Worm (Caenorhabditis elegans) whole organism, L4/young adult: Measurements from ENCODE around the gene sedl-1.

Experiments used
- W03F9.2 ChIP-seq: fragments of 150-350 bp; optimal IDR thresholded peaks from 2 replicates; lab custom pipeline; 2014; ENCODE audit warnings: missing biosample characterization, missing genetic modification characterization
- dao-5 ChIP-seq: sonication (generic microtip); optimal IDR thresholded peaks from 2 replicates; lab custom pipeline; 2016; ENCODE audit warnings: missing genotype, missing genetic modification characterization, moderate library complexity, missing compliant biosample characterization
- him-1 ChIP-seq: sonication (generic microtip); optimal IDR thresholded peaks from 2 replicates; lab custom pipeline; 2016; ENCODE audit warnings: missing genotype, missing genetic modification reagents, missing genetic modification characterization, missing compliant biosample characterization

Gene sedl-1

ce11 chrX:1472880-1473279 is 32.8 kb upstream of the sedl-1 start, which contains the start of gene D1005.5:
Gene D1005.5 (minus strand): TSS chrX:1472980.
- TF ChIP-seq W03F9.2 (tag; lab: Kevin White, UChicago) (no peak), dao-5 (tag; lab: Kevin White, UChicago) (no peak), him-1 (tag; lab: Kevin White, UChicago) (no peak)

ce11 chrX:1471232-1471631 is 31.2 kb upstream of the sedl-1 start:
- TF ChIP-seq him-1 (tag; lab: Kevin White, UChicago) (no peak), dao-5 (tag; lab: Kevin White, UChicago) (no peak), W03F9.2 (tag; lab: Kevin White, UChicago) (no peak)

DNA sequence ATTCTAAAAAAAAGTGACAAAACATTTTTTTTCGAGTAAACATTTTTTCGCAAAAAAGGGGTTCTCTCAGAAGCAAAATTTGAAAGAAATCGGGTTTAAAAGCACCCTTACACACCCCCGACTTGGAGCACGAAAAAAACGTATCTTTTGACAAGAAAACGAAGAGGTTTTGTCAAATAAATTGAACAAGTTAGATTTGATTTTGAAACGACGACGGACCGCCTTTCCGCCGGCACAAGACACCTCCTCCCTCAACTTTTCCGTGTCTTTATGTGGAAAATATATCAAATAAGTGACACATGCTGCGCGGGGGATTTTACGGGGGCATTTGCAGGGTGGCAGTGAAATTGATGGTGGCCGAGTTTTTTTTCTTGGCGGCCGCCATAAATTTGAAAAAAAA is 28.0 kb upstream of the sedl-1 start:
- TF ChIP-seq him-1 (tag; lab: Kevin White, UChicago) = no peak
- TF ChIP-seq W03F9.2 (tag; lab: Kevin White, UChicago) = no peak
- no peak for TF ChIP-seq dao-5 (tag; lab: Kevin White, UChicago)

DNA sequence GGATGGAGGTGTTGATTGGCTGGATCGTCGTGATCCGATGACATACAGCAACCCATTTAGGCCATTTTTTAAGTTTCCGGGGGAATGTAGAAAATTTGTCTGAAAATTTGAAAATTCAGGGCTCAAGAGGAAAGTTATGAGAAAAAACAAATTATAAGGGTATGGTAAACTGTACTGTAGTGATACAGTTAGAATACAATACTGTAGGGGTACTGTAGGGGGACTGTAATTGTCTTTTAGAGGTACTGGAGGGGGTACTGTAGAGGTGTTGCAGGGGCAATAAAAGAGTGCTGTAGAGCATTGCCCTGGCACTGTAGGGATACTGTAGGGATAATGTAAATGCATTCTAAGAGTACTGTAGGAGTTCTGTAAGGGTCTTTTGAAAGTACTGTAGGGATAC is 24.6 kb upstream of the sedl-1 start, which contains the start of gene D1005.6:
D1005.6 (minus strand) TSS at position 101 of the 400 bp plus-strand sequence.
- TF ChIP-seq him-1 (tag; lab: Kevin White, UChicago) (no peak), W03F9.2 (tag; lab: Kevin White, UChicago) (no peak), dao-5 (tag; lab: Kevin White, UChicago) (no peak)

- TF ChIP-seq dao-5 (tag; lab: Kevin White, UChicago) (no peak), him-1 (tag; lab: Kevin White, UChicago) (no peak), W03F9.2 (tag; lab: Kevin White, UChicago) (no peak)
These were observed 19.7 kb upstream of the sedl-1 start for ce11 chrX:1459756-1460155.

DNA sequence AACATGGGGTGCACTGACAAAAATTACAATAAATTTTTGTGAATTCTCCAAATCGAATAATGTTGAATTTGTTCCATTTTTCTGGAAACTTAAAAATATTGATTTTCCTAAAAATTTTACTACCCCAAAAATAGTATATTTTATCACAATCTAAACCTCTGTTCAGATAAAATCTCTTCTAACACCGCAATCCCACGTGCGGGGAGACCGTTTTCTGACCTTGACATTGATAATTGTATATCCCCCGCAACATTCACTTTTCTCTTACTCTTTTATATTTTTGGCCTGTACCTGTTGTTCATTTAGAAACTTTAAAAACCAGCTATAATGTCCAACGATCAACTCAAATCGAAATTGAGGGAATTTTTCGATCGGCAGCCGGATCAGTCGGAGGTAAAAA is 18.7 kb upstream of the sedl-1 start, which contains the start of gene D1005.2:
D1005.2 (plus strand) TSS at position 230 of the 400 bp plus-strand sequence.
- TF ChIP-seq W03F9.2 (tag; lab: Kevin White, UChicago) = no peak
- no peak for TF ChIP-seq dao-5 (tag; lab: Kevin White, UChicago)
- no peak for TF ChIP-seq him-1 (tag; lab: Kevin White, UChicago)

- TF ChIP-seq dao-5 (tag; lab: Kevin White, UChicago) (no peak), W03F9.2 (tag; lab: Kevin White, UChicago) (peak; percentile 27)
These were observed 16.5 kb upstream of the sedl-1 start for ce11 chrX:1456350-1457080.

- peak; percentile 30 for TF ChIP-seq W03F9.2 (tag; lab: Kevin White, UChicago)
- TF ChIP-seq dao-5 (tag; lab: Kevin White, UChicago) = peak; percentile 11
- peak; percentile 56 for TF ChIP-seq him-1 (tag; lab: Kevin White, UChicago)
These were observed 14.3 kb upstream of the sedl-1 start for ce11 chrX:1454385-1454784.

DNA sequence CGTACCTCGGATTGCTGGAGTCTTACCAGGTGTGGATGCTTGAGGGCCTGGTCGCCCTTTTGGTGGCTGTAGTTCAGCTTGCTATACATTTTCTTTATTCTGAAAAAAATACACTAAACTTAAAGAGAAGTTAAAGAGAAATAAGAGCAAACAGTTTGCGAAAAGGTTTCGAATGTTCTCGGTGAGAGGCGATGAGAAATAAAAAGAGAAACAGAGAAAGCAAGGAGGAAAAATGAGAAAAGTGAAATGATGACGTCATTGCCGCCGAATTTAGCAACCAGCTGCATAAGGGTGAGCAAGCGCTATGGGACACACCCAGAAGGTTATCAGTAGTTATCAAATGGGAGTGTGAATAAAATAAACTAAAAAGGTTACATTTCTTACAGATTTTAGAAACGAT is 13.7 kb upstream of the sedl-1 start, which contains the start of gene cebp-1:
cebp-1 (minus strand) TSS at position 99 of the 400 bp plus-strand sequence.
- TF ChIP-seq W03F9.2 (tag; lab: Kevin White, UChicago) = peak; percentile 39
- no peak for TF ChIP-seq dao-5 (tag; lab: Kevin White, UChicago)
- TF ChIP-seq him-1 (tag; lab: Kevin White, UChicago) = no peak

ce11 chrX:1451816-1452602 is 11.9 kb upstream of the sedl-1 start:
- TF ChIP-seq W03F9.2 (tag; lab: Kevin White, UChicago) (no peak), dao-5 (tag; lab: Kevin White, UChicago) (no peak), him-1 (tag; lab: Kevin White, UChicago) (no peak)

ce11 chrX:1451240-1451639 is 11.2 kb upstream of the sedl-1 start:
- no peak for TF ChIP-seq W03F9.2 (tag; lab: Kevin White, UChicago)
- TF ChIP-seq dao-5 (tag; lab: Kevin White, UChicago) = no peak
- TF ChIP-seq him-1 (tag; lab: Kevin White, UChicago) = no peak

DNA sequence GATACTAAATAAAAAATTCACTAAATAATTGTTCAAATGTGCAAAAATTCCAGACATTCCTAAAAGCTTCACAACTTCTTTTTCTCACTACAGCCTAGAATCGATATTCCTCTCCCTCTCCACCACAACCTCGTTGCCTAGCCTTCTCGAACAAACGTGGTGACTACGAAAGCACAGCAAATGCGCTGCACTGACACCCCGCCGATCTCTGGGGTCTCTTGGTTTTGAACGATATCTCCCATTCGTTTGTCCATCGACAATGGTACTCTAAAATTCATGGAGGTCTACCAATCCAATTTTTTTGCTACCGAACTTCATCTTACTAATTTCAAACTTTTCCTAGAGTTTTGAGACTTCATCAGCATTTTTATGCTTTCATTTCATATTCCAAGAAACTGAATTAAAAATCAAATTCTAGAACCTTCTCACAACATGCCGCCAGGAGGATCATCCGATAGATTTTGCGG is 10.3 kb upstream of the sedl-1 start, which contains the start of gene W05H7.1:
W05H7.1 (plus strand) TSS at position 417 of the 467 bp plus-strand sequence.
- TF ChIP-seq dao-5 (tag; lab: Kevin White, UChicago) = no peak
- no peak for TF ChIP-seq him-1 (tag; lab: Kevin White, UChicago)
- TF ChIP-seq W03F9.2 (tag; lab: Kevin White, UChicago) = no peak

DNA sequence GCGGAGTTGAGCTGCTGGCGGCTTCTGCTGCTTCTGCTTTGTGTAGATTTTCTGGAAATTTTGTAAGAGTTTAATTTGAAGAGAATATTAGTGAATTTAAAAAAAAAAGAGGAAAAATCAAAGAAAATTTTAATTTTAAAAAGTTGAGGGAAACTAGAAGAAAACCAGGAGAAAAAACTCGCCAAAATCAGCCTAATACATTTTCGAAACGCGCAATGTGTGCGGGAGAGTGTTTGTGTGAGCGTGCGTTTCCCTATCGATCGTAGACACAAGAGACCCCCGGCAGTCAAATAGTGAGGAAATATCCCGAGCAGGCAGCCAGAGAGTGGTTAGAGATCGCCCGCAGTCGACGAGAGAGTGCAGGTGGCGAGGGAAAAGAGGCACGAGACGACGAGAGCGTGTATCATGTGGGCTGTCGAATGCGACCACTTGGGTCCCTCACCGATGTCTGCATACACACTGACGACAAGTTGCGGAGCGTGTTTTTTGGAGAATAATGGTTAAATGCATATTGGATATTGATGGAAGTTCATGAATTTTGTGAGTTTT is 6.6 kb upstream of the sedl-1 start, which contains the start of gene zfp-3:
zfp-3 (minus strand) TSS at position 51 of the 549 bp plus-strand sequence.
- TF ChIP-seq W03F9.2 (tag; lab: Kevin White, UChicago) (peak; percentile 72), him-1 (tag; lab: Kevin White, UChicago) (peak; percentile 80), dao-5 (tag; lab: Kevin White, UChicago) (peak; percentile 62)
